Worm (Caenorhabditis elegans) whole organism, mixed stage, embryonic: ENCODE measurements around the gene C23H3.9.
"Not testable (repeated sequence)": the region's sequence is repeated elsewhere in the genome, so short reads cannot be mapped to it uniquely, and the experiment has no call there.

ENCODE experiments used
- cnd-1 ChIP-seq: fragments of 200-800 bp; sonication (Bioruptor generic); optimal IDR thresholded peaks from 2 replicates; lab custom pipeline; 2018; ENCODE audit warnings: mild to moderate bottlenecking, missing genetic modification characterization, missing compliant biosample characterization
- pha-4 ChIP-seq: fragments of 150-350 bp; optimal IDR thresholded peaks from 2 replicates; lab custom pipeline; 2018; ENCODE audit warnings: missing biosample characterization, missing genetic modification reagents, missing genetic modification characterization

ce11 chrII:98894-99293, 19.8 kb upstream of the C23H3.9 start, which contains the start of gene C50D2.10:
- TF ChIP-seq pha-4 (tag; lab: Kevin White, UChicago); cnd-1: not testable (repeated sequence)
